Fruit fly (Drosophila melanogaster): ENCODE measurements around the gene hng3.

hng3 gene

DNA sequence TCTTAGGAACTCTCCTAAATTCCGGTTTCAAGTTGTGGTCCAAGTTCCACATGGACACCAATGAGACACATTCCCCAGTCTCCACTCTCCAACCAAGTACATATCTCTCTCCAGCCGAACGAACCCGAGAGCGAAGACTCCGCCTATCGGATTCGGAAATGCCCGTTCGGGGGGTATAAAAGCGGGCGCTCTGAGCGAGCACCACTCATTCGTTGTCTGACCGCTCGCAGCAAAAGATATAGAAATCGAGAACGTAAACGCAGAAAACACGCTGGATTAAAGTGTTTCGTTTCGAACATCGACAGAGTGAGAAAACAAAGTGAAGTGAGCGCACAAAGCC is 6.1 kb downstream of the hng3 start, which contains the start of gene emc (continued):
- TF ChIP-seq CG7786 (GFP tag; optimal IDR thresholded peaks at IDR 0.05) (no peak), grau (tag; optimal IDR thresholded peaks at IDR 0.05) (peak; percentile 49), ara (GFP tag; IDR thresholded peaks at IDR 0.05) (no peak), CG2678 (tag; optimal IDR thresholded peaks at IDR 0.05) (peak; percentile 44), CG17186 (GFP tag; optimal IDR thresholded peaks at IDR 0.05) (no peak), CG18764 (GFP tag; optimal IDR thresholded peaks at IDR 0.05) (no peak), psq (GFP tag; optimal IDR thresholded peaks at IDR 0.05) (no peak), kah (GFP tag; optimal IDR thresholded peaks at IDR 0.05) (peak; percentile 65), ssp (GFP tag; IDR thresholded peaks at IDR 0.05) (no peak), C15 (GFP tag; IDR thresholded peaks at IDR 0.05) (no peak), kay (GFP tag; optimal IDR thresholded peaks at IDR 0.05) (no peak), kni (GFP tag; optimal IDR thresholded peaks at IDR 0.05) (peak; percentile 37), CG3726 (GFP tag; IDR thresholded peaks at IDR 0.05) (no peak; the same call in 2 of the 3 replicates), Hey (tag; optimal IDR thresholded peaks at IDR 0.05) (peak; percentile 51), CG7928 (GFP tag; optimal IDR thresholded peaks at IDR 0.05) (no peak), CG12219 (GFP tag; optimal IDR thresholded peaks at IDR 0.05) (peak; percentile 63), mld (GFP tag; IDR thresholded peaks at IDR 0.05; ENCODE audit: partially characterized antibody) (0 out of 3 replicates have a peak, but pooled peaks have one; percentile 67), gfzf (GFP tag; optimal IDR thresholded peaks at IDR 0.05) (no peak), CG18599 (GFP tag; optimal IDR thresholded peaks at IDR 0.05) (peak; percentile 79), slp2 (GFP tag; optimal IDR thresholded peaks at IDR 0.05) (no peak), Side (GFP tag; optimal IDR thresholded peaks at IDR 0.05) (peak; percentile 60), CG31441 (GFP tag; IDR thresholded peaks at IDR 0.05) (peak; percentile 39; the same call in 1 of the 2 replicates), sens-2 (GFP tag; IDR thresholded peaks at IDR 0.05) (peak; percentile 66; the same call in 1 of the 2 replicates), twi (tag; optimal IDR thresholded peaks at IDR 0.05) (no peak), CG10462 (GFP tag; optimal IDR thresholded peaks at IDR 0.05) (no peak), toy (GFP tag; IDR thresholded peaks at IDR 0.05) (no peak), oc (tag; optimal IDR thresholded peaks at IDR 0.05) (peak; percentile 86), CG1024 (GFP tag; IDR thresholded peaks at IDR 0.05) (no peak), CG31224 (GFP tag; IDR thresholded peaks at IDR 0.05) (0 out of 2 replicates have a peak, but pooled peaks have one; percentile 23), lilli (GFP tag; optimal IDR thresholded peaks at IDR 0.05) (peak; percentile 70), dan (GFP tag; IDR thresholded peaks at IDR 0.05) (no peak), CG6765 (GFP tag; optimal IDR thresholded peaks at IDR 0.05) (peak; percentile 74), emc (GFP tag; optimal IDR thresholded peaks at IDR 0.05) (no peak), Dad (GFP tag; optimal IDR thresholded peaks at IDR 0.05) (peak; percentile 56), Aef1 (GFP tag; IDR thresholded peaks at IDR 0.05) (no peak), D19A (tag; optimal IDR thresholded peaks at IDR 0.05) (peak; percentile 44), Jarid2 (GFP tag; optimal IDR thresholded peaks at IDR 0.05) (peak; percentile 99), pnt (GFP tag; optimal IDR thresholded peaks at IDR 0.05) (no peak), corto (GFP tag; optimal IDR thresholded peaks at IDR 0.05) (no peak), Sox102F (GFP tag; optimal IDR thresholded peaks at IDR 0.05) (no peak), sqz (GFP tag; optimal IDR thresholded peaks at IDR 0.05) (peak; percentile 89), HLH4C (GFP tag; IDR thresholded peaks at IDR 0.05; ENCODE audit: partially characterized antibody) (peak; percentile 58; the same call in 2 of the 3 replicates), CG30403 (GFP tag; optimal IDR thresholded peaks at IDR 0.05) (no peak), CG2129 (GFP tag; IDR thresholded peaks at IDR 0.05; ENCODE audit: partially characterized antibody) (no peak), pum (GFP tag; optimal IDR thresholded peaks at IDR 0.05) (no peak), CG14667 (GFP tag; IDR thresholded peaks at IDR 0.05) (no peak), CG7556 (GFP tag; optimal IDR thresholded peaks at IDR 0.05) (peak; percentile 11), az2 (GFP tag; optimal IDR thresholded peaks at IDR 0.05) (no peak), nau (GFP tag; optimal IDR thresholded peaks at IDR 0.05) (peak; percentile 23), CG15514 (GFP tag; optimal IDR thresholded peaks at IDR 0.05) (peak; percentile 67), CG2199 (GFP tag; IDR thresholded peaks at IDR 0.05) (peak; percentile 88; the same call in 2 of the 3 replicates)

All from whole organism, embryonic.